Fruit fly (Drosophila melanogaster) whole organism, embryonic: ENCODE results near the gene clumsy.
A peak's percentile ranks its signal among the peaks of the same experiment; 100 is the strongest.

Source experiments
- CG11085 ChIP-seq: fragments of 200-800 bp; sonication (Bioruptor generic); IDR thresholded peaks from 2 replicates; pipeline ENCODE4 v1.3.6; 2022; ENCODE audit warnings: missing biosample characterization, missing genetic modification characterization
- CG11247 ChIP-seq: fragments of 200-800 bp; sonication (Bioruptor generic); IDR thresholded peaks from 2 replicates; pipeline ENCODE4 v1.3.6; 2022; ENCODE audit warnings: missing biosample characterization, missing genetic modification characterization
- CG11504 ChIP-seq: fragments of 200-800 bp; sonication (Bioruptor generic); optimal IDR thresholded peaks from 3 replicates; lab custom pipeline; 2019; ENCODE audit warnings: missing biosample characterization, mild to moderate bottlenecking, missing genetic modification characterization, moderate library complexity
- CG11560 ChIP-seq: fragments of 200-800 bp; sonication (Bioruptor generic); IDR thresholded peaks from 3 replicates; pipeline ENCODE4 v1.3.6; 2022; ENCODE audit warnings: missing biosample characterization, missing genetic modification characterization
- CG11695 ChIP-seq: fragments of 200-800 bp; sonication (Bioruptor generic); IDR thresholded peaks from 3 replicates; pipeline ENCODE4 v1.3.6; 2022; ENCODE audit warnings: missing biosample characterization, missing genetic modification characterization
- CG13296 ChIP-seq: fragments of 200-800 bp; sonication (Bioruptor generic); optimal IDR thresholded peaks from 3 replicates; lab custom pipeline; 2018; ENCODE audit warnings: missing biosample characterization, mild to moderate bottlenecking, missing genetic modification characterization
- CG15011 ChIP-seq: fragments of 200-800 bp; sonication (Bioruptor generic); optimal IDR thresholded peaks from 3 replicates; lab custom pipeline; 2018; ENCODE audit warnings: missing biosample characterization, mild to moderate bottlenecking, missing genetic modification characterization
- CG17385 ChIP-seq: fragments of 200-800 bp; sonication (Bioruptor generic); optimal IDR thresholded peaks from 3 replicates; lab custom pipeline; 2018; ENCODE audit warnings: missing biosample characterization, mild to moderate bottlenecking, missing genetic modification characterization
- CG17568 ChIP-seq: fragments of 200-800 bp; sonication (Bioruptor generic); optimal IDR thresholded peaks from 2 replicates; lab custom pipeline; 2018; ENCODE audit warnings: missing biosample characterization, mild to moderate bottlenecking, missing genetic modification characterization, moderate library complexity
- CG18262 ChIP-seq: fragments of 200-800 bp; optimal IDR thresholded peaks from 3 replicates; lab custom pipeline; 2019; ENCODE audit warnings: missing biosample characterization, mild to moderate bottlenecking, missing genetic modification characterization, moderate library complexity
- CG2199 ChIP-seq: fragments of 200-800 bp; sonication (Bioruptor generic); IDR thresholded peaks from 3 replicates; pipeline ENCODE4 v1.3.6; 2022; ENCODE audit warnings: missing biosample characterization, missing genetic modification characterization
- CG42726 ChIP-seq: fragments of 200-800 bp; sonication (Bioruptor generic); IDR thresholded peaks from 2 replicates; pipeline ENCODE4 v1.3.6; 2022; ENCODE audit warnings: missing biosample characterization, missing genetic modification characterization; ENCODE audit not compliant: partially characterized antibody
- CG6765 ChIP-seq: fragments of 200-800 bp; sonication (Bioruptor generic); optimal IDR thresholded peaks from 3 replicates; lab custom pipeline; 2017; ENCODE audit warnings: missing biosample characterization, mild to moderate bottlenecking, missing genetic modification characterization
- CG6813 ChIP-seq: fragments of 200-800 bp; sonication (Bioruptor generic); optimal IDR thresholded peaks from 2 replicates; lab custom pipeline; 2017; ENCODE audit warnings: missing biosample characterization, missing genetic modification characterization, mild to moderate bottlenecking, moderate library complexity, missing genetic modification reagents
- CG8359 ChIP-seq: fragments of 200-800 bp; sonication (Bioruptor generic); optimal IDR thresholded peaks from 2 replicates; lab custom pipeline; 2017; ENCODE audit warnings: missing biosample characterization, mild to moderate bottlenecking, missing genetic modification characterization, borderline replicate concordance
- CG8944 ChIP-seq: fragments of 200-800 bp; sonication (Bioruptor generic); optimal IDR thresholded peaks from 3 replicates; lab custom pipeline; 2016; ENCODE audit warnings: missing biosample characterization, missing genetic modification characterization
- CrebB ChIP-seq: fragments of 200-800 bp; sonication (Bioruptor generic); optimal IDR thresholded peaks from 3 replicates; lab custom pipeline; 2018; ENCODE audit warnings: missing biosample characterization, mild to moderate bottlenecking, missing genetic modification characterization
- Dip2 ChIP-seq: fragments of 200-800 bp; sonication (Bioruptor generic); IDR thresholded peaks from 2 replicates; pipeline ENCODE4 v1.3.6; 2022; ENCODE audit warnings: missing biosample characterization, missing genetic modification characterization
- Eip74EF ChIP-seq, 2 experiments: fragments of 200-800 bp in 1 of 2; fragments of >200 bp in 1 of 2; sonication (Bioruptor generic) in 1 of 2; optimal IDR thresholded peaks; 2 replicates each; lab custom pipeline; 2017 to 2019; ENCODE audit warnings: missing biosample characterization in 2 of 2, missing genetic modification characterization in 2 of 2, mild to moderate bottlenecking in 1 of 2, moderate library complexity in 1 of 2
- Fer3 ChIP-seq: fragments of 200-800 bp; sonication (Bioruptor generic); optimal IDR thresholded peaks from 2 replicates; lab custom pipeline; 2018; ENCODE audit warnings: missing biosample characterization, mild to moderate bottlenecking, missing genetic modification characterization, moderate library complexity
- Hr3 ChIP-seq: fragments of 200-800 bp; sonication (Bioruptor generic); optimal IDR thresholded peaks from 3 replicates; lab custom pipeline; 2016; ENCODE audit warnings: missing biosample characterization, missing genetic modification characterization
- Lim3 ChIP-seq: fragments of 200-800 bp; sonication (Bioruptor generic); IDR thresholded peaks from 2 replicates; pipeline ENCODE4 v1.3.6; 2022; ENCODE audit warnings: missing biosample characterization, missing genetic modification characterization
- Lpt ChIP-seq: fragments of >200 bp; optimal IDR thresholded peaks from 2 replicates; lab custom pipeline; 2018; ENCODE audit warnings: missing biosample characterization, missing genetic modification characterization
- NC2β ChIP-seq: fragments of 200-800 bp; sonication (Bioruptor generic); optimal IDR thresholded peaks from 2 replicates; lab custom pipeline; 2016; ENCODE audit warnings: missing biosample characterization, missing genetic modification characterization
- Rfx ChIP-seq: fragments of 200-800 bp; sonication (Bioruptor generic); IDR thresholded peaks from 2 replicates; pipeline ENCODE4 v1.3.6; 2022; ENCODE audit warnings: missing biosample characterization, missing genetic modification characterization
- ara ChIP-seq: fragments of 200-800 bp; sonication (Bioruptor generic); IDR thresholded peaks from 2 replicates; pipeline ENCODE4 v1.3.6; 2022; ENCODE audit warnings: missing biosample characterization, missing genetic modification characterization
- cad ChIP-seq: fragments of >200 bp; optimal IDR thresholded peaks from 2 replicates; lab custom pipeline; 2017; ENCODE audit warnings: missing biosample characterization, missing genetic modification characterization
- cas ChIP-seq: fragments of 200-800 bp; sonication (Bioruptor generic); IDR thresholded peaks from 2 replicates; pipeline ENCODE4 v1.3.6; 2022; ENCODE audit warnings: missing biosample characterization, missing genetic modification characterization
- caup ChIP-seq: fragments of 200-800 bp; sonication (Bioruptor generic); optimal IDR thresholded peaks from 3 replicates; lab custom pipeline; 2017; ENCODE audit warnings: missing biosample characterization, mild to moderate bottlenecking, missing genetic modification characterization, moderate library complexity; ENCODE audit not compliant: severe bottlenecking
- chif ChIP-seq, 2 experiments: fragments of 200-800 bp; sonication (Bioruptor generic); optimal IDR thresholded peaks; 3 replicates each; lab custom pipeline; 2016; ENCODE audit warnings: missing biosample characterization in 2 of 2, missing genetic modification characterization in 2 of 2
- chinmo ChIP-seq: fragments of 200-800 bp; sonication (Bioruptor generic); IDR thresholded peaks from 4 replicates; pipeline ENCODE4 v1.3.6; 2022; ENCODE audit warnings: missing biosample characterization, missing genetic modification characterization; ENCODE audit not compliant: partially characterized antibody
- dpn ChIP-seq, 2 experiments: fragments of 200-800 bp; sonication (Bioruptor generic); optimal IDR thresholded peaks; 3 replicates each; lab custom pipeline; 2016; ENCODE audit warnings: missing biosample characterization in 2 of 2, missing genetic modification characterization in 2 of 2
- emc ChIP-seq: fragments of 200-800 bp; sonication (Bioruptor generic); optimal IDR thresholded peaks from 2 replicates; lab custom pipeline; 2016; ENCODE audit warnings: missing biosample characterization, missing genetic modification characterization
- ewg ChIP-seq: fragments of 200-800 bp; sonication (Bioruptor generic); optimal IDR thresholded peaks from 3 replicates; lab custom pipeline; 2017; ENCODE audit warnings: mild to moderate bottlenecking, missing biosample characterization, missing genetic modification reagents, missing genetic modification characterization
- fd102C ChIP-seq: fragments of 200-800 bp; sonication (Bioruptor generic); optimal IDR thresholded peaks from 2 replicates; lab custom pipeline; 2018; ENCODE audit warnings: missing biosample characterization, mild to moderate bottlenecking, missing genetic modification characterization, moderate library complexity
- fd96Cb ChIP-seq: fragments of 200-800 bp; sonication (Bioruptor generic); optimal IDR thresholded peaks from 2 replicates; lab custom pipeline; 2018; ENCODE audit warnings: missing biosample characterization, mild to moderate bottlenecking, missing genetic modification characterization, moderate library complexity
- gce ChIP-seq: fragments of 200-800 bp; sonication (Bioruptor generic); IDR thresholded peaks from 3 replicates; pipeline ENCODE4 v1.3.6; 2022; ENCODE audit warnings: missing biosample characterization, missing genetic modification characterization
- grau ChIP-seq: fragments of 200-800 bp; optimal IDR thresholded peaks from 3 replicates; lab custom pipeline; 2019; ENCODE audit warnings: missing biosample characterization, mild to moderate bottlenecking, missing genetic modification characterization, moderate library complexity
- hb ChIP-seq: fragments of 200-800 bp; sonication (Bioruptor generic); IDR thresholded peaks from 3 replicates; pipeline ENCODE4 v1.3.6; 2022; ENCODE audit warnings: missing biosample characterization, missing genetic modification characterization; ENCODE audit not compliant: partially characterized antibody
- luna ChIP-seq: fragments of 200-800 bp; sonication (Bioruptor generic); optimal IDR thresholded peaks from 2 replicates; lab custom pipeline; 2016; ENCODE audit warnings: missing biosample characterization, missing genetic modification characterization
- nerfin-2 ChIP-seq: fragments of 200-800 bp; sonication (Bioruptor generic); IDR thresholded peaks from 2 replicates; pipeline ENCODE4 v1.3.6; 2022; ENCODE audit warnings: missing biosample characterization, missing genetic modification characterization; ENCODE audit not compliant: partially characterized antibody
- nom ChIP-seq: fragments of 200-800 bp; sonication (Bioruptor generic); optimal IDR thresholded peaks from 2 replicates; lab custom pipeline; 2017; ENCODE audit warnings: missing biosample characterization, missing genetic modification characterization, mild to moderate bottlenecking, moderate library complexity, missing genetic modification reagents
- peb ChIP-seq: fragments of 200-800 bp; sonication (Bioruptor generic); IDR thresholded peaks from 2 replicates; pipeline ENCODE4 v1.3.6; 2022; ENCODE audit warnings: missing biosample characterization, missing genetic modification characterization
- tio ChIP-seq: fragments of 200-800 bp; sonication (Bioruptor generic); optimal IDR thresholded peaks from 2 replicates; lab custom pipeline; 2017; ENCODE audit warnings: missing biosample characterization, missing genetic modification characterization, inconsistent platforms
- tna ChIP-seq: fragments of 200-800 bp; sonication (Bioruptor generic); IDR thresholded peaks from 2 replicates; pipeline ENCODE4 v1.3.6; 2022; ENCODE audit warnings: missing biosample characterization, missing genetic modification characterization; ENCODE audit not compliant: partially characterized antibody
- tx ChIP-seq: fragments of 200-800 bp; sonication (Bioruptor generic); optimal IDR thresholded peaks from 2 replicates; lab custom pipeline; 2016; ENCODE audit warnings: missing biosample characterization, missing genetic modification characterization
- unpg ChIP-seq: fragments of 200-800 bp; sonication (Bioruptor generic); optimal IDR thresholded peaks from 3 replicates; lab custom pipeline; 2018; ENCODE audit warnings: missing biosample characterization, mild to moderate bottlenecking, missing genetic modification characterization, moderate library complexity
- zfh1 ChIP-seq: fragments of 200-800 bp; sonication (Bioruptor generic); IDR thresholded peaks from 3 replicates; pipeline ENCODE4 v1.3.6; 2022; ENCODE audit warnings: missing biosample characterization, missing genetic modification characterization

clumsy gene

DNA sequence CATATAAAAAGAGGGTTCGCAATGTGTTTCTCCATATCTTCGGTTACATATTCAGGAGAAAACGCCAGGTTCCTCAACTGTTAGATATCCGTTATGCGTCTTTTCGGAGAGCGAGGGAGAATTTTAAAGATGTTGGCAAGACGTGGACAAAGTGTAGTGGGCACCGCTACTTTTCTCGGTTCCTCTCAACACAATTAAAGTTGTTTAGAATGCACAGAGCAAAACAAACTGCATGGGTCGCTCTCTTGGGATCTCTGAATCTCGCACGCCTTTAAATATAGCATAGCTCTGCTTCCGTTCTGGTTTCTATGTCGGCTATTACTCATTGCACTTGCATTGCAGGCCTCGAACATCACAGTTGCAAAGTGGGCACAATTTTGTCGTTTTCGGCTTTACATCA, at the start of gene clumsy:
TSS of gene clumsy (plus strand) at position 301 of the 400 bp plus-strand sequence.
- TF ChIP-seq unpg (GFP tag; lab: Kevin White, UChicago) (no peak), CG2199 (peak; percentile 23; the same call in 1 of the 3 replicates)

DNA sequence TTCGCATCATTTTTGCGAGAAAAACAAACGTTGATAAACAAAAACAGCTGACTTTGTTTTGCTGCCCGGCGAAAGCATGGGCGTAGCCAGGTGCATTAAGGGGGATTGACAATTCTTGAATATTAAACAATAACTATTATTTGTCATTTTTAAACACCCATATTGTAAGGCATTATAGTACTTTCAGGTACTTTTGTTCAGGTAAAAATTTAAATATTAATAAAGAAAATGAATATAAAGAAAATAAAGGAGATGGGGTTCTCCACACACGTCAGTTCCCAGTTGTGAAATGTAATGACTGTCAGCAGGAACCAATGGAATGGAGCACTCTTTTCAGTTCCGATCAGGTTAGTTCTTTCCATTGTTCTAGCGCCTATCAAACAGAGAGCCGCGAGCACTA, 47.7 kb upstream of the clumsy start, which contains the start of the genes Coq3 and Pld3:
TSS of gene Coq3 (minus strand) at position 58 of the 400 bp plus-strand sequence.
TSS of gene Pld3 (plus strand) at position 294 of the 400 bp plus-strand sequence.
- TF ChIP-seq Eip74EF (GFP tag; optimal IDR thresholded peaks at IDR 0.05; lab: Kevin White, UChicago): no peak
- TF ChIP-seq tx: peak; percentile 62
- no peak for TF ChIP-seq Lim3 (GFP tag; lab: Robert Waterston, UW)
- no peak for TF ChIP-seq CG15011
- peak; percentile 90 for TF ChIP-seq zfh1
- TF ChIP-seq hb: no peak
- no peak for TF ChIP-seq CG42726 (GFP tag; lab: Robert Waterston, UW)
- peak; percentile 49 for TF ChIP-seq CG8944 (GFP tag; lab: Kevin White, UChicago)
- peak; percentile 73 to 83 for TF ChIP-seq dpn (GFP tag; optimal IDR thresholded peaks at IDR 0.05; lab: Kevin White, UChicago)
- peak; percentile 64 for TF ChIP-seq CG8359 (GFP tag; lab: Kevin White, UChicago)
- TF ChIP-seq CG6765: peak; percentile 66
- TF ChIP-seq CG6813 (GFP tag; lab: Kevin White, UChicago): peak; percentile 68
- peak; percentile 79 for TF ChIP-seq ara (GFP tag; lab: Robert Waterston, UW)
- TF ChIP-seq Lpt (GFP tag; lab: Kevin White, UChicago): no peak
- peak; percentile 83 for TF ChIP-seq grau (tag; lab: Kevin White, UChicago)
- peak; percentile 60 for TF ChIP-seq NC2β (GFP tag; lab: Kevin White, UChicago)
- TF ChIP-seq fd96Cb (tag; lab: Kevin White, UChicago): peak; percentile 76
- TF ChIP-seq CG13296 (GFP tag; lab: Kevin White, UChicago): peak; percentile 83
- no peak for TF ChIP-seq CG11560
- peak; percentile 74 for TF ChIP-seq Hr3 (GFP tag; lab: Kevin White, UChicago)
- TF ChIP-seq luna: peak; percentile 31
- TF ChIP-seq CG17568 (GFP tag; lab: Kevin White, UChicago): no peak
- peak; percentile 67; the same call in 2 of the 3 replicates for TF ChIP-seq gce (GFP tag; lab: Robert Waterston, UW)
- peak; percentile 85 for TF ChIP-seq CG11695
- TF ChIP-seq tio: peak; percentile 77
- no peak for TF ChIP-seq fd102C
- peak; percentile 72; the same call in 1 of the 2 replicates for TF ChIP-seq CG11247 (GFP tag; lab: Robert Waterston, UW)
- peak; percentile 89 for TF ChIP-seq Rfx
- TF ChIP-seq CG11504 (tag; lab: Kevin White, UChicago): peak; percentile 86
- TF ChIP-seq emc (GFP tag; lab: Kevin White, UChicago): no peak
- no peak for TF ChIP-seq Dip2 (GFP tag; lab: Robert Waterston, UW)
- no peak for TF ChIP-seq tna (GFP tag; lab: Robert Waterston, UW)
- TF ChIP-seq nom (GFP tag; lab: Kevin White, UChicago): peak; percentile 86
- 0 out of 2 replicates have a peak, but pooled peaks have one; percentile 13 for TF ChIP-seq peb (GFP tag; lab: Robert Waterston, UW)
- peak; percentile 86 for TF ChIP-seq Fer3 (tag; lab: Kevin White, UChicago)
- TF ChIP-seq CG11085 (GFP tag; lab: Robert Waterston, UW): peak; percentile 29; the same call in 1 of the 2 replicates
- peak; percentile 82 for TF ChIP-seq CG18262 (tag; lab: Kevin White, UChicago)
- no peak for TF ChIP-seq nerfin-2 (GFP tag; lab: Robert Waterston, UW)
- peak; percentile 74 for TF ChIP-seq CG17385 (GFP tag; lab: Kevin White, UChicago)
- peak; percentile 54 for TF ChIP-seq ewg (GFP tag; lab: Kevin White, UChicago)
- peak; percentile 75 for TF ChIP-seq caup (GFP tag; lab: Kevin White, UChicago)
- peak; percentile 49 to 60 for TF ChIP-seq chif (GFP tag; optimal IDR thresholded peaks at IDR 0.05; lab: Kevin White, UChicago)
- no peak for TF ChIP-seq chinmo (GFP tag; lab: Robert Waterston, UW)
- TF ChIP-seq cas (GFP tag; lab: Robert Waterston, UW): no peak
- TF ChIP-seq CrebB (tag; lab: Kevin White, UChicago): peak; percentile 60
- no peak for TF ChIP-seq cad (GFP tag; lab: Kevin White, UChicago)
